Worm (Caenorhabditis elegans): ENCODE data around the gene col-143.

ce11 chrV:6829404-6829803 is 6.0 kb upstream of the col-143 start, which contains the start of gene col-141:
- TF ChIP-seq lin-13 (tag; optimal IDR thresholded peaks at IDR 0.05) (no peak), mab-5 (tag; optimal IDR thresholded peaks at IDR 0.05) (no peak), ces-1 (GFP tag; optimal IDR thresholded peaks at IDR 0.05) (no peak), cnd-1 (tag; optimal IDR thresholded peaks at IDR 0.05) (no peak), lsy-2 (tag; optimal IDR thresholded peaks at IDR 0.05) (no peak), nhr-76 (tag; optimal IDR thresholded peaks at IDR 0.05) (no peak), unc-62 (GFP tag; optimal IDR thresholded peaks at IDR 0.05) (no peak), pha-4 (tag; optimal IDR thresholded peaks at IDR 0.05) (no peak), elt-3 (tag; optimal IDR thresholded peaks at IDR 0.05) (no peak), nhr-28 (tag; optimal IDR thresholded peaks at IDR 0.05) (no peak), bed-3 (GFP tag; optimal IDR thresholded peaks at IDR 0.05) (no peak)
